Fruit fly (Drosophila melanogaster): ENCODE results near the gene Gba1b.

The Gba1b gene

dm6 chr3R:23723381-23724034, 18.9 kb downstream of the Gba1b start (continued):
- TF ChIP-seq CG4404 (GFP tag; IDR thresholded peaks at IDR 0.05) (no peak), nau (GFP tag; optimal IDR thresholded peaks at IDR 0.05) (peak; percentile 70), toy (GFP tag; IDR thresholded peaks at IDR 0.05) (no peak; the same call in 1 of the 2 replicates), D (optimal IDR thresholded peaks at IDR 0.05) (no peak), D (GFP tag; optimal IDR thresholded peaks at IDR 0.05) (peak; percentile 31), tio (GFP tag; optimal IDR thresholded peaks at IDR 0.05) (no peak), H15 (GFP tag; IDR thresholded peaks at IDR 0.05) (peak; percentile 52; the same call in 1 of the 3 replicates), CG3163 (GFP tag; optimal IDR thresholded peaks at IDR 0.05) (no peak), otp (GFP tag; IDR thresholded peaks at IDR 0.05) (peak; percentile 75; the same call in 2 of the 3 replicates), salm (tag; optimal IDR thresholded peaks at IDR 0.05) (no peak), Dfd (GFP tag; optimal IDR thresholded peaks at IDR 0.05) (no peak), mirr (GFP tag; optimal IDR thresholded peaks at IDR 0.05) (peak; percentile 74), wdn (GFP tag; IDR thresholded peaks at IDR 0.05) (no peak), CG11456 (GFP tag; IDR thresholded peaks at IDR 0.05) (0 out of 3 replicates have a peak, but pooled peaks have one; percentile 59), NFAT (GFP tag; IDR thresholded peaks at IDR 0.05) (no peak), CG10654 (GFP tag; optimal IDR thresholded peaks at IDR 0.05) (no peak), dimm (GFP tag; IDR thresholded peaks at IDR 0.05) (peak; percentile 39; the same call in 1 of the 2 replicates), ewg (GFP tag; optimal IDR thresholded peaks at IDR 0.05) (no peak), CG11085 (GFP tag; IDR thresholded peaks at IDR 0.05) (no peak), CG1602 (GFP tag; optimal IDR thresholded peaks at IDR 0.05) (no peak), CG33557 (GFP tag; optimal IDR thresholded peaks at IDR 0.05) (peak; percentile 30), CG34224 (GFP tag; IDR thresholded peaks at IDR 0.05; ENCODE audit: partially characterized antibody) (no peak), CG12299 (tag; optimal IDR thresholded peaks at IDR 0.05) (peak; percentile 51), jigr1 (GFP tag; IDR thresholded peaks at IDR 0.05) (0 out of 3 replicates have a peak, but pooled peaks have one; percentile 12), hb (GFP tag; IDR thresholded peaks at IDR 0.05; ENCODE audit: partially characterized antibody) (no peak), pita (GFP tag; optimal IDR thresholded peaks at IDR 0.05) (no peak), Fer1 (GFP tag; optimal IDR thresholded peaks at IDR 0.05) (peak; percentile 80), bigmax (GFP tag; optimal IDR thresholded peaks at IDR 0.05) (peak; percentile 26), CG5245 (GFP tag; optimal IDR thresholded peaks at IDR 0.05) (no peak), ac (GFP tag; optimal IDR thresholded peaks at IDR 0.05) (no peak), Hsf (GFP tag; optimal IDR thresholded peaks at IDR 0.05) (no peak), CG6854 (GFP tag; optimal IDR thresholded peaks at IDR 0.05) (peak; percentile 41), slp2 (GFP tag; optimal IDR thresholded peaks at IDR 0.05) (peak; percentile 56), CG6683 (GFP tag; optimal IDR thresholded peaks at IDR 0.05) (peak; percentile 78), Nf-YC (tag; optimal IDR thresholded peaks at IDR 0.05) (no peak), p53 (GFP tag; optimal IDR thresholded peaks at IDR 0.05) (peak; percentile 61), seq (GFP tag; IDR thresholded peaks at IDR 0.05) (peak; percentile 38; the same call in 1 of the 2 replicates), CkIIα-i1 (GFP tag; IDR thresholded peaks at IDR 0.05) (no peak; the same call in 1 of the 2 replicates), exex (tag; optimal IDR thresholded peaks at IDR 0.05) (peak; percentile 51), fd102C (GFP tag; optimal IDR thresholded peaks at IDR 0.05) (no peak), gsb-n (tag; optimal IDR thresholded peaks at IDR 0.05) (peak; percentile 54), CG12104 (GFP tag; optimal IDR thresholded peaks at IDR 0.05) (peak; percentile 79), Ssrp (tag; optimal IDR thresholded peaks at IDR 0.05) (no peak), Hr39 (optimal IDR thresholded peaks at IDR 0.05) (no peak), CG4360 (GFP tag; IDR thresholded peaks at IDR 0.05) (peak; percentile 69), emc (GFP tag; optimal IDR thresholded peaks at IDR 0.05) (no peak), CG11560 (tag; IDR thresholded peaks at IDR 0.05) (no peak), CG10543 (GFP tag; optimal IDR thresholded peaks at IDR 0.05) (peak; percentile 44), CG14667 (GFP tag; IDR thresholded peaks at IDR 0.05) (no peak), lmd (GFP tag; IDR thresholded peaks at IDR 0.05) (peak; percentile 30; the same call in 1 of the 2 replicates), Bteb2 (GFP tag; optimal IDR thresholded peaks at IDR 0.05) (no peak)
